Fruit fly (Drosophila melanogaster) whole organism, embryonic: ENCODE measurements around the gene red.

ENCODE experiments used
- Adf1 ChIP-seq: fragments of 200-800 bp; sonication (Bioruptor generic); IDR thresholded peaks from 2 replicates; pipeline ENCODE4 v1.3.6; 2022; ENCODE audit warnings: missing biosample characterization, missing genetic modification characterization
- Atf-2 ChIP-seq: fragments of 200-800 bp; sonication (Bioruptor generic); optimal IDR thresholded peaks from 2 replicates; lab custom pipeline; 2016; ENCODE audit warnings: missing biosample characterization, missing genetic modification characterization
- Bdp1 ChIP-seq: fragments of 200-800 bp; sonication (Bioruptor generic); optimal IDR thresholded peaks from 3 replicates; lab custom pipeline; 2016; ENCODE audit warnings: missing biosample characterization, missing genetic modification characterization
- CG10462 ChIP-seq: fragments of 200-800 bp; sonication (Bioruptor generic); optimal IDR thresholded peaks from 2 replicates; lab custom pipeline; 2016; ENCODE audit warnings: missing biosample characterization, missing genetic modification characterization
- CG11723 ChIP-seq: fragments of 200-800 bp; sonication (Bioruptor generic); optimal IDR thresholded peaks from 2 replicates; lab custom pipeline; 2017; ENCODE audit warnings: missing biosample characterization, mild to moderate bottlenecking, missing genetic modification characterization
- CG12299 ChIP-seq: fragments of 200-800 bp; sonication (Bioruptor generic); optimal IDR thresholded peaks from 2 replicates; lab custom pipeline; 2018; ENCODE audit warnings: missing biosample characterization, mild to moderate bottlenecking, missing genetic modification characterization
- CG12942 ChIP-seq: fragments of 200-800 bp; sonication (Bioruptor generic); optimal IDR thresholded peaks from 3 replicates; lab custom pipeline; 2016; ENCODE audit warnings: missing biosample characterization, missing genetic modification characterization
- CG13123 ChIP-seq: fragments of 200-800 bp; sonication (Bioruptor generic); optimal IDR thresholded peaks from 2 replicates; lab custom pipeline; 2016; ENCODE audit warnings: missing biosample characterization, missing genetic modification characterization
- CG13287 ChIP-seq: fragments of 200-800 bp; sonication (Bioruptor generic); IDR thresholded peaks from 2 replicates; pipeline ENCODE4 v1.3.6; 2022; ENCODE audit warnings: missing biosample characterization, missing genetic modification characterization; ENCODE audit not compliant: partially characterized antibody
- CG14860 ChIP-seq: fragments of 200-800 bp; sonication (Bioruptor generic); IDR thresholded peaks from 3 replicates; pipeline ENCODE4 v1.3.6; 2022; ENCODE audit warnings: missing biosample characterization, missing genetic modification characterization; ENCODE audit not compliant: partially characterized antibody
- CG15696 ChIP-seq: fragments of 200-800 bp; sonication (Bioruptor generic); optimal IDR thresholded peaks from 2 replicates; lab custom pipeline; 2019; ENCODE audit warnings: missing biosample characterization, mild to moderate bottlenecking, missing genetic modification characterization, moderate library complexity
- CG2116 ChIP-seq: fragments of 200-800 bp; sonication (Bioruptor generic); optimal IDR thresholded peaks from 3 replicates; lab custom pipeline; 2018; ENCODE audit warnings: missing biosample characterization, mild to moderate bottlenecking, missing genetic modification characterization
- CG2875 ChIP-seq: fragments of 200-800 bp; sonication (Bioruptor generic); optimal IDR thresholded peaks from 2 replicates; lab custom pipeline; 2017; ENCODE audit warnings: missing biosample characterization, mild to moderate bottlenecking, missing genetic modification characterization, missing genetic modification reagents
- CG30403 ChIP-seq: fragments of 200-800 bp; sonication (Bioruptor generic); optimal IDR thresholded peaks from 3 replicates; lab custom pipeline; 2016; ENCODE audit warnings: missing biosample characterization, missing genetic modification characterization
- CG33213 ChIP-seq: fragments of 200-800 bp; sonication (Bioruptor generic); optimal IDR thresholded peaks from 3 replicates; lab custom pipeline; 2016; ENCODE audit warnings: missing biosample characterization, missing genetic modification characterization
- CG34422 ChIP-seq: fragments of 200-800 bp; sonication (Bioruptor generic); IDR thresholded peaks from 3 replicates; pipeline ENCODE4 v1.3.6; 2022; ENCODE audit warnings: missing biosample characterization, missing genetic modification characterization
- CG3995 ChIP-seq: fragments of 200-800 bp; sonication (Bioruptor generic); optimal IDR thresholded peaks from 3 replicates; lab custom pipeline; 2016; ENCODE audit warnings: missing biosample characterization, missing genetic modification characterization
- CG4617 ChIP-seq: fragments of 200-800 bp; sonication (Bioruptor generic); optimal IDR thresholded peaks from 3 replicates; lab custom pipeline; 2016; ENCODE audit warnings: missing biosample characterization, missing genetic modification characterization, borderline replicate concordance
- CG6254 ChIP-seq: fragments of 200-800 bp; sonication (Bioruptor generic); optimal IDR thresholded peaks from 3 replicates; lab custom pipeline; 2017; ENCODE audit warnings: mild to moderate bottlenecking, missing biosample characterization, missing genetic modification reagents, missing genetic modification characterization
- CG6854 ChIP-seq: fragments of 200-800 bp; sonication (Bioruptor generic); optimal IDR thresholded peaks from 3 replicates; lab custom pipeline; 2017; ENCODE audit warnings: missing biosample characterization, mild to moderate bottlenecking, missing genetic modification characterization
- CG8478 ChIP-seq: fragments of >200 bp; optimal IDR thresholded peaks from 2 replicates; lab custom pipeline; 2018
- CG9876 ChIP-seq: fragments of 200-800 bp; sonication (Bioruptor generic); optimal IDR thresholded peaks from 2 replicates; lab custom pipeline; 2016; ENCODE audit warnings: missing biosample characterization, missing genetic modification characterization
- CrebB ChIP-seq: fragments of 200-800 bp; sonication (Bioruptor generic); optimal IDR thresholded peaks from 3 replicates; lab custom pipeline; 2018; ENCODE audit warnings: missing biosample characterization, mild to moderate bottlenecking, missing genetic modification characterization
- Dfd ChIP-seq, 2 experiments: fragments of >200 bp; optimal IDR thresholded peaks; 2 replicates each; lab custom pipeline; 2017; ENCODE audit warnings: missing biosample characterization in 2 of 2, missing genetic modification characterization in 2 of 2
- Dll ChIP-seq: fragments of 200-800 bp; sonication (Bioruptor generic); IDR thresholded peaks from 4 replicates; pipeline ENCODE4 v1.3.6; 2022; ENCODE audit warnings: missing biosample characterization, missing genetic modification characterization; ENCODE audit not compliant: partially characterized antibody
- Ets97D ChIP-seq: fragments of 200-800 bp; sonication (Bioruptor generic); optimal IDR thresholded peaks from 3 replicates; lab custom pipeline; 2016; ENCODE audit warnings: missing biosample characterization, missing genetic modification characterization
- Hsf ChIP-seq: fragments of 200-800 bp; sonication (Bioruptor generic); optimal IDR thresholded peaks from 3 replicates; lab custom pipeline; 2016; ENCODE audit warnings: missing biosample characterization, missing genetic modification characterization
- NK7.1 ChIP-seq: fragments of 200-800 bp; sonication (Bioruptor generic); optimal IDR thresholded peaks from 3 replicates; lab custom pipeline; 2016; ENCODE audit warnings: missing biosample characterization, missing genetic modification characterization
- Nf-YB ChIP-seq: fragments of 200-800 bp; sonication (Bioruptor generic); optimal IDR thresholded peaks from 3 replicates; lab custom pipeline; 2019; ENCODE audit warnings: missing biosample characterization, mild to moderate bottlenecking, missing genetic modification characterization, moderate library complexity
- Pdp1 ChIP-seq, 2 experiments: fragments of 200-800 bp; sonication (Bioruptor generic); optimal IDR thresholded peaks; 3 replicates each; lab custom pipeline; 2016; ENCODE audit warnings: missing biosample characterization in 2 of 2, missing genetic modification characterization in 2 of 2, mild to moderate bottlenecking in 1 of 2, moderate library complexity in 1 of 2
- Poxn ChIP-seq: fragments of 200-800 bp; sonication (Bioruptor generic); IDR thresholded peaks from 2 replicates; pipeline ENCODE4 v1.3.6; 2022; ENCODE audit warnings: missing biosample characterization, missing genetic modification characterization
- Trl ChIP-seq, 3 experiments: fragments of >200 bp in 2 of 3; fragments of 200-800 bp in 1 of 3; sonication (Bioruptor generic) in 1 of 3; optimal IDR thresholded peaks; 2 replicates in 1 of 3; 3 replicates in 2 of 3; lab custom pipeline; 2016 to 2017; ENCODE audit warnings: missing biosample characterization in 1 of 3, missing genetic modification characterization in 1 of 3
- bsh ChIP-seq, 2 experiments: fragments of 200-800 bp; sonication (Bioruptor generic); optimal IDR thresholded peaks; 2 replicates each; lab custom pipeline; 2017 to 2018; ENCODE audit warnings: mild to moderate bottlenecking in 2 of 2, missing biosample characterization in 2 of 2, missing genetic modification characterization in 2 of 2, moderate library complexity in 1 of 2
- da ChIP-seq: fragments of 200-800 bp; sonication (Bioruptor generic); optimal IDR thresholded peaks from 2 replicates; lab custom pipeline; 2016; ENCODE audit warnings: missing biosample characterization, missing genetic modification characterization
- fd102C ChIP-seq: fragments of 200-800 bp; sonication (Bioruptor generic); optimal IDR thresholded peaks from 2 replicates; lab custom pipeline; 2018; ENCODE audit warnings: missing biosample characterization, mild to moderate bottlenecking, missing genetic modification characterization, moderate library complexity
- her ChIP-seq: fragments of 200-800 bp; sonication (Bioruptor generic); optimal IDR thresholded peaks from 2 replicates; lab custom pipeline; 2016; ENCODE audit warnings: missing biosample characterization, missing genetic modification characterization
- insv ChIP-seq, 2 experiments: fragments of 200-800 bp; sonication (Bioruptor generic); optimal IDR thresholded peaks; 3 replicates each; lab custom pipeline; 2016 to 2018; ENCODE audit warnings: missing biosample characterization in 2 of 2, missing genetic modification characterization in 2 of 2
- lilli ChIP-seq: fragments of 200-800 bp; sonication (Bioruptor generic); optimal IDR thresholded peaks from 3 replicates; lab custom pipeline; 2016; ENCODE audit warnings: missing biosample characterization, missing genetic modification characterization
- nerfin-1 ChIP-seq: fragments of 200-800 bp; sonication (Bioruptor generic); optimal IDR thresholded peaks from 3 replicates; lab custom pipeline; 2019; ENCODE audit warnings: missing biosample characterization, mild to moderate bottlenecking, missing genetic modification characterization, moderate library complexity
- pnt ChIP-seq: fragments of 200-800 bp; sonication (Bioruptor generic); optimal IDR thresholded peaks from 3 replicates; lab custom pipeline; 2016; ENCODE audit warnings: missing biosample characterization, missing genetic modification characterization
- prd ChIP-seq, 3 experiments: fragments of >200 bp in 2 of 3; fragments of 200-800 bp in 1 of 3; sonication (Bioruptor generic) in 1 of 3; optimal IDR thresholded peaks in 2 of 3; IDR thresholded peaks in 1 of 3; 2 replicates in 2 of 3; 3 replicates in 1 of 3; pipeline versions ENCODE4 v1.3.6 to Lab custom; 2017 to 2022; ENCODE audit warnings: missing biosample characterization in 1 of 3, missing genetic modification characterization in 1 of 3
- sd ChIP-seq: fragments of 200-800 bp; sonication (Bioruptor generic); optimal IDR thresholded peaks from 3 replicates; lab custom pipeline; 2018; ENCODE audit warnings: missing biosample characterization, mild to moderate bottlenecking, missing genetic modification characterization, moderate library complexity
- sens ChIP-seq: fragments of 200-800 bp; sonication (Bioruptor generic); peaks from one replicate; lab custom pipeline; 2016; ENCODE audit warnings: missing biosample characterization, missing genetic modification characterization
- seq ChIP-seq: fragments of 200-800 bp; sonication (Bioruptor generic); IDR thresholded peaks from 2 replicates; pipeline ENCODE4 v1.3.6; 2022; ENCODE audit warnings: missing biosample characterization, missing genetic modification characterization
- slbo ChIP-seq: fragments of 200-800 bp; sonication (Bioruptor generic); IDR thresholded peaks from 2 replicates; pipeline ENCODE4 v1.3.6; 2022; ENCODE audit warnings: missing biosample characterization, missing genetic modification characterization
- sob ChIP-seq: fragments of 200-800 bp; sonication (Bioruptor generic); IDR thresholded peaks from 2 replicates; pipeline ENCODE4 v1.3.6; 2022; ENCODE audit warnings: missing biosample characterization, missing genetic modification characterization
- trem ChIP-seq: fragments of 200-800 bp; optimal IDR thresholded peaks from 3 replicates; lab custom pipeline; 2019; ENCODE audit warnings: missing biosample characterization, mild to moderate bottlenecking, missing genetic modification characterization, moderate library complexity
- twi ChIP-seq: fragments of 200-800 bp; optimal IDR thresholded peaks from 2 replicates; lab custom pipeline; 2019; ENCODE audit warnings: missing biosample characterization, mild to moderate bottlenecking, missing genetic modification characterization, moderate library complexity
- zfh1 ChIP-seq: fragments of 200-800 bp; sonication (Bioruptor generic); IDR thresholded peaks from 3 replicates; pipeline ENCODE4 v1.3.6; 2022; ENCODE audit warnings: missing biosample characterization, missing genetic modification characterization

The red gene

DNA sequence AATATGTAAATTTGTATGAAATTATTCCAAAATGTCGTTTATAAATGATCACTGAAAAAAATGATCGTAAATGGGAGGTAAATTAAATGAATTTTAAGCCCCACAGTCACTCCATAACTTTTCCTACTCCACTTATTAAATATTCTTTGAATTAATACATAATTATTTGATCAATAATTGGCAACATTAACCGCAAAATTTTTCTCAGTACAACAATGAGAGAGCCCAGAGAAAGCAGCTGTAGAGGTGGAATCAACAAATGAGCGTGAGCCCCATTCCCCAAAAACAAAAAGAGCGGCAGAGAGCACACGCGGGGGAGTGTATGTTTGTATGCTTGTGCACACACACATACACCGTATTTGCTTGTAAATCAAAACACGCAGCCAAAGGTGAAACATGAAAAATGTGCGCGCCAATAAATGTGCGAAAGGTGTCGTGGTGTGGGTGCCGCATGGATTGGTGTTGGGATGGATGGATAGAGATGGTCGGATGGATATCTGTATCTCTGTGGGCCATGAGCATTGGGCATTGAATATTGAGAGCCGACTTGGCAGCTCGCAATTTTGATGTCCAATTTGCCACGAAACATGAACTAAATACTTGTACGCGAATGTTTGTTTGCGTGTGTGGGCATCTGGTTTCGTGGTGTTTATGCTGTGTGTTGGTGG, 5.0 kb upstream of the red start (continued):
- TF ChIP-seq da (GFP tag; lab: Kevin White, UChicago), result peak; percentile 87
- TF ChIP-seq CG33213 (GFP tag; lab: Kevin White, UChicago), result peak; percentile 90
- TF ChIP-seq Hsf (GFP tag; lab: Kevin White, UChicago), result peak; percentile 99
- peak; percentile 90 for TF ChIP-seq Nf-YB
- peak; percentile 95 for TF ChIP-seq trem (tag; lab: Kevin White, UChicago)
- TF ChIP-seq lilli, result peak; percentile 98
- no peak for TF ChIP-seq CG13287
- TF ChIP-seq CG8478 (lab: Kevin White, UChicago), result no peak
- peak; percentile 95 for TF ChIP-seq Pdp1 (GFP tag; optimal IDR thresholded peaks at IDR 0.05; lab: Kevin White, UChicago)
- peak; percentile 91 for TF ChIP-seq pnt
- peak; percentile 81 for TF ChIP-seq CG3995
- TF ChIP-seq slbo (GFP tag; lab: Robert Waterston, UW), result no peak
- peak; percentile 87 to 95 for TF ChIP-seq Trl (optimal IDR thresholded peaks at IDR 0.05; lab: Kevin White, UChicago)
- peak; percentile 88 for TF ChIP-seq Trl (GFP tag; optimal IDR thresholded peaks at IDR 0.05; lab: Kevin White, UChicago)
- no peak for TF ChIP-seq prd (optimal IDR thresholded peaks at IDR 0.05; lab: Kevin White, UChicago)
- TF ChIP-seq prd (GFP tag; IDR thresholded peaks at IDR 0.05; lab: Robert Waterston, UW), result no peak
- TF ChIP-seq CG11723 (GFP tag; lab: Kevin White, UChicago), result peak; percentile 97
- TF ChIP-seq CG30403 (GFP tag; lab: Kevin White, UChicago), result peak; percentile 99
- TF ChIP-seq Dfd (GFP tag; optimal IDR thresholded peaks at IDR 0.05; lab: Kevin White, UChicago), result peak in 1 of 2 experiments; percentile 89
- peak; percentile 89 for TF ChIP-seq Bdp1 (GFP tag; lab: Kevin White, UChicago)
- TF ChIP-seq CG6854 (GFP tag; lab: Kevin White, UChicago), result peak; percentile 98
- TF ChIP-seq Dll (GFP tag; lab: Robert Waterston, UW), result no peak
- TF ChIP-seq insv (GFP tag; optimal IDR thresholded peaks at IDR 0.05; lab: Kevin White, UChicago), result peak in 1 of 2 experiments; percentile 72
- TF ChIP-seq Atf-2 (GFP tag; lab: Kevin White, UChicago), result peak; percentile 89
- peak; percentile 98 for TF ChIP-seq CG12942 (GFP tag; lab: Kevin White, UChicago)
- TF ChIP-seq CG10462 (GFP tag; lab: Kevin White, UChicago), result peak; percentile 97
- peak; percentile 98 for TF ChIP-seq CG4617
- TF ChIP-seq CG13123 (GFP tag; lab: Kevin White, UChicago), result peak; percentile 97
- TF ChIP-seq Ets97D, result peak; percentile 82
- no peak for TF ChIP-seq Poxn (GFP tag; lab: Robert Waterston, UW)
- TF ChIP-seq fd102C (GFP tag; lab: Kevin White, UChicago), result peak; percentile 75
- no peak for TF ChIP-seq Adf1 (GFP tag; lab: Robert Waterston, UW)
- TF ChIP-seq nerfin-1 (tag; lab: Kevin White, UChicago), result peak; percentile 96
- TF ChIP-seq CG14860 (GFP tag; lab: Robert Waterston, UW), result no peak
- TF ChIP-seq sob (GFP tag; lab: Robert Waterston, UW), result no peak
- TF ChIP-seq sd (tag; lab: Kevin White, UChicago), result peak; percentile 97
- TF ChIP-seq twi (tag; lab: Kevin White, UChicago), result peak; percentile 94
- no peak for TF ChIP-seq zfh1 (GFP tag; lab: Robert Waterston, UW)
- TF ChIP-seq sens (GFP tag; lab: Kevin White, UChicago), result peak; percentile 99
- peak; percentile 51 for TF ChIP-seq her
- TF ChIP-seq CG34422 (GFP tag; lab: Robert Waterston, UW), result no peak
- peak; percentile 77 for TF ChIP-seq CG9876 (GFP tag; lab: Kevin White, UChicago)
- TF ChIP-seq CG15696, result peak; percentile 87
- TF ChIP-seq CG2116, result peak; percentile 88
- peak; percentile 98 for TF ChIP-seq CG2875 (GFP tag; lab: Kevin White, UChicago)
- peak; percentile 98 for TF ChIP-seq CrebB
- TF ChIP-seq CG6254 (GFP tag; lab: Kevin White, UChicago), result peak; percentile 95
- TF ChIP-seq NK7.1 (GFP tag; lab: Kevin White, UChicago), result peak; percentile 60
- no peak for TF ChIP-seq seq (GFP tag; lab: Robert Waterston, UW)
- TF ChIP-seq bsh (GFP tag; optimal IDR thresholded peaks at IDR 0.05; lab: Kevin White, UChicago), result peak; percentile 86 to 99
- TF ChIP-seq CG12299 (tag; lab: Kevin White, UChicago), result peak; percentile 98
